Worm (Caenorhabditis elegans): Measurements from ENCODE around the gene srx-63.

DNA sequence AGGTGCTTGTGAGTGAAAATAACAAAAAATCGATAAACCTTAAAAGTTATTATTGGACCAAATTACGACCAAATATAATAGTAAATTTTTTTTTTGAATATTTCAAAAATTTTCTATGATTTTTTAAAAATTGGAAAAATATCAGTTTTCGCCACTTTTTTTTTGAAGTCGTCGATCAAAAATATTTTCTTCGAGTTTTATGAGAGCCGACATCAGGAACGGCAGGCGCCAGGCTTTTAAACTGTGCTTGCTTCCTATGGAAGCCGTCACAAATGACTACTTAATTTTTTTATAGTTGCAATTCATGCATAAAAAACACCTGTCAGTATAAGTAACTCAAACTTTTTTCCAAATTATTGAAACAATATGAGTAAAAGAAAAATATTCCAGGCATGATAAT is 28.0 kb upstream of the srx-63 start:
- TF ChIP-seq ceh-82 (tag; optimal IDR thresholded peaks at IDR 0.05) (no peak), jun-1 (tag; optimal IDR thresholded peaks at IDR 0.05) (no peak), nhr-11 (tag; optimal IDR thresholded peaks at IDR 0.05) (no peak), mdl-1 (tag; optimal IDR thresholded peaks at IDR 0.05) (no peak), zag-1 (tag; optimal IDR thresholded peaks at IDR 0.05) (no peak), elt-1 (tag; optimal IDR thresholded peaks at IDR 0.05) (no peak), R02D3.7 (tag; optimal IDR thresholded peaks at IDR 0.05) (no peak), ZK546.5 (tag; optimal IDR thresholded peaks at IDR 0.05) (no peak), nhr-237 (tag; optimal IDR thresholded peaks at IDR 0.05) (no peak), nhr-12 (tag; optimal IDR thresholded peaks at IDR 0.05) (no peak), unc-62 (GFP tag; optimal IDR thresholded peaks at IDR 0.05) (no peak)
